Worm (Caenorhabditis elegans) whole organism, L1 larva: ENCODE data around the gene ttr-44.

Experiments used
- aha-1 ChIP-seq: fragments of 150-350 bp; optimal IDR thresholded peaks from 2 replicates; lab custom pipeline; 2014; ENCODE audit warnings: missing biosample characterization, missing genetic modification characterization
- ama-1 ChIP-seq: fragments of 150-350 bp; optimal IDR thresholded peaks from 2 replicates; lab custom pipeline; 2014
- ceh-63 ChIP-seq: fragments of 200-800 bp; sonication (Bioruptor generic); optimal IDR thresholded peaks from 2 replicates; lab custom pipeline; 2018; ENCODE audit warnings: mild to moderate bottlenecking, missing genetic modification characterization, missing compliant biosample characterization
- efl-3 ChIP-seq: fragments of 200-800 bp; sonication (Bioruptor generic); optimal IDR thresholded peaks from 2 replicates; lab custom pipeline; 2018; ENCODE audit warnings: mild to moderate bottlenecking, missing genetic modification characterization, missing compliant biosample characterization
- egl-27 ChIP-seq, 2 experiments: fragments of 150-350 bp in 1 of 2; sonication (generic microtip); optimal IDR thresholded peaks; 3 replicates each; lab custom pipeline; 2017 to 2018; ENCODE audit warnings: missing biosample characterization in 2 of 2, missing genetic modification characterization in 2 of 2, missing genetic modification reagents in 2 of 2
- lin-35 ChIP-seq, 2 experiments: fragments of 150-350 bp; optimal IDR thresholded peaks; 2 replicates each; lab custom pipeline; 2014; ENCODE audit warnings: missing biosample characterization in 2 of 2, missing genetic modification characterization in 2 of 2, missing genetic modification reagents in 2 of 2
- mef-2 ChIP-seq: fragments of 150-350 bp; optimal IDR thresholded peaks from 2 replicates; lab custom pipeline; 2014; ENCODE audit warnings: missing biosample characterization, missing genetic modification characterization
- nhr-11 ChIP-seq: fragments of 150-350 bp; optimal IDR thresholded peaks from 2 replicates; lab custom pipeline; 2014; ENCODE audit warnings: missing biosample characterization, missing genetic modification characterization
- nhr-76 ChIP-seq: sonication (generic microtip); optimal IDR thresholded peaks from 2 replicates; lab custom pipeline; 2017; ENCODE audit warnings: missing biosample characterization, missing genetic modification characterization
- skn-1 ChIP-seq: fragments of 150-350 bp; optimal IDR thresholded peaks from 2 replicates; lab custom pipeline; 2014; ENCODE audit warnings: missing biosample characterization, missing genetic modification characterization
- sptf-1 ChIP-seq: fragments of 150-350 bp; optimal IDR thresholded peaks from 2 replicates; lab custom pipeline; 2014; ENCODE audit warnings: missing biosample characterization, missing genetic modification characterization
- ztf-4 ChIP-seq: fragments of 150-350 bp; optimal IDR thresholded peaks from 2 replicates; lab custom pipeline; 2014; ENCODE audit warnings: missing biosample characterization, missing genetic modification characterization

- TF ChIP-seq skn-1 (no peak), egl-27 (tag; optimal IDR thresholded peaks at IDR 0.05; lab: Kevin White, UChicago) (no peak), ceh-63 (GFP tag; lab: Kevin White, UChicago) (no peak), aha-1 (tag; lab: Kevin White, UChicago) (no peak), ztf-4 (tag; lab: Kevin White, UChicago) (no peak), efl-3 (GFP tag; lab: Kevin White, UChicago) (no peak), nhr-11 (tag; lab: Kevin White, UChicago) (no peak), lin-35 (GFP tag; optimal IDR thresholded peaks at IDR 0.05; lab: Kevin White, UChicago) (no peak), nhr-76 (tag; lab: Kevin White, UChicago) (no peak), mef-2 (tag; lab: Kevin White, UChicago) (no peak), sptf-1 (tag; lab: Kevin White, UChicago) (no peak), ama-1 (lab: Kevin White, UChicago) (no peak)
Observed at ce11 chrV:13489830-13490229, 40.7 kb downstream of the ttr-44 start, which contains the start of gene T10G3.3.
